Worm (Caenorhabditis elegans) whole organism, young adult: ENCODE data around the gene F42G4.7.

ENCODE experiments used
- F22D6.2 ChIP-seq: sonication (generic microtip); optimal IDR thresholded peaks from 2 replicates; lab custom pipeline; 2016; ENCODE audit warnings: mild to moderate bottlenecking, missing genetic modification characterization, missing compliant biosample characterization
- F39B2.1 ChIP-seq: fragments of 200-800 bp; sonication (Bioruptor generic); IDR thresholded peaks from 2 replicates; pipeline ENCODE4 v1.3.6; 2022; ENCODE audit warnings: missing genetic modification reagents, missing genetic modification characterization, missing compliant biosample characterization
- dpl-1 ChIP-seq: fragments of 150-350 bp; optimal IDR thresholded peaks from 2 replicates; lab custom pipeline; 2014; ENCODE audit warnings: missing biosample characterization, missing genetic modification reagents, missing genetic modification characterization
- pha-4 ChIP-seq: fragments of 150-350 bp; sonication (generic microtip); optimal IDR thresholded peaks from 2 replicates; lab custom pipeline; 2014; ENCODE audit warnings: missing biosample characterization, missing genetic modification reagents, missing genetic modification characterization
- sea-2 ChIP-seq: fragments of 200-800 bp; sonication (Bioruptor generic); IDR thresholded peaks from 2 replicates; pipeline ENCODE4 v1.3.6; 2022; ENCODE audit warnings: missing genetic modification characterization, missing compliant biosample characterization
- somi-1 ChIP-seq: fragments of 200-800 bp; sonication (Bioruptor generic); optimal IDR thresholded peaks from 2 replicates; lab custom pipeline; 2018; ENCODE audit warnings: mild to moderate bottlenecking, missing genetic modification characterization, missing compliant biosample characterization

DNA sequence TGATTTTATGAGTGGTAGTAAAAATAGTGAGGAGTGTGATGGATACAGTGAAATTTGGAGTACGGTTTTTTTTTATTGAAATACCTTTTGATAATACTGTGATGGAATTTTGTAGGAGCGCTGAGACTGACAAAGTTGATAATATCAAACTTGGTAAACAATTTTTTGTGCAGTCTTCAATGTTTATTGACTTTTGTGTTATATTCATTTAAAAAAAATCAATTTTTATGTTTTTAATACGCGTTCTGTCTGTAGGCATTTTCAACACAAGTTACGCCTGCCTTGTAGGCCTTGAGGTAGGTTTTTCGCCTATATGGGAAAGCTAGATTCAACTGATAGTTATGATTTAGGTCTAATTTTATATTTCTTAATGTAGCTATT, 42.2 kb downstream of the F42G4.7 start:
- no peak for TF ChIP-seq pha-4
- no peak for TF ChIP-seq dpl-1 (GFP tag; lab: Kevin White, UChicago)
- no peak for TF ChIP-seq F39B2.1 (GFP tag; lab: Robert Waterston, UW)
- no peak for TF ChIP-seq F22D6.2 (tag; lab: Kevin White, UChicago)
- no peak for TF ChIP-seq somi-1 (GFP tag; lab: Kevin White, UChicago)
- no peak for TF ChIP-seq sea-2 (GFP tag; lab: Robert Waterston, UW)
